Fruit fly (Drosophila melanogaster): Measurements from ENCODE around the gene Upf1.

The Upf1 gene

DNA sequence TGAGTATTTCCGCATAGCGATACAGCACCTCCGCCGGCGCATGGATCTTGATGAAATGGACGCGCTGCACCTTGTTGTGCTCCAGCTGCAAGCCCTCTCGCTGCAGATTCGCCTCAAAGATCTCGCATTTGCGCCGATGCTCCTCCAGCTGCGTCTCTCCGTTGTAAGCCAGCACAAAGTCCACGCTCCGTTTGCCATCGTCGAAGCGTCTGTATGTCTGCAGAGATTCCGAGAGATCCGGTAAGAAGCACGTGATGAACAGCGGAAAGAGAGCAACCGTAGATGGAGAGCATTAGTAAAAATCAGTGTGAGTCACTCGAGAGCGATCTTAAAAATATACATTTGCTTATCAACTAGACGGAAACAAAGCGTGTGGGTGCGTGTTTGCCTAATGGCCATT is 23.5 kb downstream of the Upf1 start:
- peak; percentile 33 for TF ChIP-seq gl (tag; optimal IDR thresholded peaks at IDR 0.05)
- no peak for TF ChIP-seq CG4496 (GFP tag; IDR thresholded peaks at IDR 0.05)

dm6 chrX:11877165-11877564 is 28.0 kb downstream of the Upf1 start, which contains the start of gene CG10352:
CG10352 (minus strand) TSS chrX:11877168.
- TF ChIP-seq CG15710 (tag; optimal IDR thresholded peaks at IDR 0.05) (no peak), CG32121 (GFP tag; IDR thresholded peaks at IDR 0.05) (0 out of 2 replicates have a peak, but pooled peaks have one; percentile 35), Ets98B (GFP tag; IDR thresholded peaks at IDR 0.05) (no peak), CG13204 (GFP tag; optimal IDR thresholded peaks at IDR 0.05) (no peak), Snoo (tag; optimal IDR thresholded peaks at IDR 0.05) (no peak), CG9948 (tag; optimal IDR thresholded peaks at IDR 0.05) (no peak), CG12605 (GFP tag; IDR thresholded peaks at IDR 0.05) (no peak), Pif1A (GFP tag; optimal IDR thresholded peaks at IDR 0.05) (no peak), CG10348 (GFP tag; IDR thresholded peaks at IDR 0.05) (no peak), D1 (tag; optimal IDR thresholded peaks at IDR 0.05) (no peak), EcR (GFP tag; optimal IDR thresholded peaks at IDR 0.05) (no peak), fd96Ca (GFP tag; IDR thresholded peaks at IDR 0.05) (peak; percentile 44; the same call in 1 of the 3 replicates), rn (GFP tag; IDR thresholded peaks at IDR 0.05) (no peak), CG34367 (tag; optimal IDR thresholded peaks at IDR 0.05) (no peak), CG4496 (GFP tag; IDR thresholded peaks at IDR 0.05) (peak; percentile 61)

DNA sequence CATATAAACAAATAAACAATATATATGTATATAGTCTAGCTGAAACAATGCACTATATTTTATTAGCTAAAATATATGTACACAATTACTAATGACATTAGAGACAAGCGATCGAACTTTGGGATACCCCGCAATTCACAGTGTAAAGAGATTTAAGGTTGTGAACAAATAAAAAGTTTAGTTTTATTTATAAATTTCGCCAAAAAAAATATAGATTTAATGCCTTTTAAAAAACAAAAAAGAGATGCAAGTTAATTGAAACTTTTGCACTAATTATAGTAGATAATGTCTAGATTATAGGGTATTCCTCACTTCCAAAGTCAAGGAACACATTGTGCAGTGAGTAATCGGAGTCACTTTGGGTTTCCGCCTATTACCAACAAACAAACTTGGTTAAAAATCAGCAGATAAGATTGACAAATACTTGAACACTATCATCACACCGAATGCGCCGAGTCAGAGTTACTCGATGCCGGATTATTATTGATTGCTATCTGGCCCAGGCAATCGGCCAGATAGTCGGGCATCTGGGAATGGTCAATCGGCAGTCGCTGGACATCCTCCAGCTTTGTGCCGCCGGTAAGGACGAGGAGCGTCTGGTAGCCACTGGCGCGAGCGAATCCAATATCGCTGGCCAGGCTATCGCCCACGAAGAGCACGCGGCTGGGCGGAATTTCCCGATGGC is 29.9 kb downstream of the Upf1 start:
- no peak for TF ChIP-seq CG4496 (GFP tag; IDR thresholded peaks at IDR 0.05)
- TF ChIP-seq fd96Ca (GFP tag; IDR thresholded peaks at IDR 0.05) = no peak
- TF ChIP-seq Ets98B (GFP tag; IDR thresholded peaks at IDR 0.05) = no peak
- TF ChIP-seq CG34367 (tag; optimal IDR thresholded peaks at IDR 0.05) = no peak
- no peak for TF ChIP-seq gl (tag; optimal IDR thresholded peaks at IDR 0.05)
- TF ChIP-seq Pif1A (GFP tag; optimal IDR thresholded peaks at IDR 0.05) = no peak
- TF ChIP-seq CG14655 (GFP tag; optimal IDR thresholded peaks at IDR 0.05) = no peak
- TF ChIP-seq CG13204 (GFP tag; optimal IDR thresholded peaks at IDR 0.05) = no peak
- TF ChIP-seq CG8159 (tag; optimal IDR thresholded peaks at IDR 0.05) = no peak
- TF ChIP-seq CG12605 (GFP tag; IDR thresholded peaks at IDR 0.05) = no peak
- TF ChIP-seq CG17806 (tag; optimal IDR thresholded peaks at IDR 0.05) = no peak
- no peak for TF ChIP-seq Snoo (tag; optimal IDR thresholded peaks at IDR 0.05)
- TF ChIP-seq CG10348 (GFP tag; IDR thresholded peaks at IDR 0.05) = no peak
- TF ChIP-seq CG15710 (tag; optimal IDR thresholded peaks at IDR 0.05) = no peak
- no peak for TF ChIP-seq CG32121 (GFP tag; IDR thresholded peaks at IDR 0.05)
- no peak for TF ChIP-seq rn (GFP tag; IDR thresholded peaks at IDR 0.05)
- TF ChIP-seq Pif1B (GFP tag; optimal IDR thresholded peaks at IDR 0.05) = no peak

DNA sequence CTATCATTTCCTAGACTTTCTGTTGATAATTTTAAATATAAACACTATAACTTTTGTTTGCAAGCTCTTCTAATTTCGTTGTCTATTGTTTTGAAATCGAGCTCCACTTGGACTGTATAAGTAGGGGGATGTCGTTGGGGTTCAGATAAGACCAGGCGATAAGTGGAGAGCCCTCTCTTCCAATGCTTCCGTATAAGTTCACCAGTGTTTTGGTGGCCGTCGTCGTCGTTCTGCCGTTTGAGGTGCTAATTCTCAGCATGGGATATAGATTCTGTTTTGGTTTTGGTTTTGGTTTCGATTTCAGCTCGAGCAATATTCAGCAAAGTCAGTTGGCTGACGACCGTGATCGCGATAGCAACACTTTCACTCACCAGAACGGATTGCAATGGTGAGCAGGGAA is 32.1 kb downstream of the Upf1 start, which contains the start of gene CG15739:
Gene CG15739, plus strand, starts transcription at position 204 of the 400 bp plus-strand sequence.
- no peak for TF ChIP-seq rn (GFP tag; IDR thresholded peaks at IDR 0.05)
- TF ChIP-seq CG15710 (tag; optimal IDR thresholded peaks at IDR 0.05) = no peak
- TF ChIP-seq EcR (GFP tag; optimal IDR thresholded peaks at IDR 0.05) = no peak
- no peak for TF ChIP-seq CG12605 (GFP tag; IDR thresholded peaks at IDR 0.05)
- TF ChIP-seq Pif1A (GFP tag; optimal IDR thresholded peaks at IDR 0.05) = no peak

DNA sequence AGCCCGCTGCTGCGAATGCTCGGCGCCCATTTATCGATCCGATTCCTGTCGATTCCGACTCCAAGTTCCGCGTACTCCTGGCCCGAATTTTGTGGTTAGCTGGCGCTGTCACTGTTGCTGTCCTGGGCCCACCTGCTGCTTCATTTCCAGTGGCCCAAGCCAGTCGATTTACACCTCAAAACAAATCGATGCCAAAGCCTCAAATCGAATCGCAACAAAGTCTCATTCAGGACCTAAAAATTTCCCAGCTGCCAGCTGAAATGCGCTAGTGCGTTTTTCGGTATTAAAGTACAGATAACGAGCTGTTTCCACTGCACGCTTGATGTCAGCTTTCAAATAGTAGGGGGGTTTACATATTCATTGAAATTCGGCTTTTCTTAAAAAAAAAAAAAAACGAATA is 32.7 kb downstream of the Upf1 start, which contains the start of gene BORCS5:
Gene BORCS5, minus strand, starts transcription at position 263 of the 400 bp plus-strand sequence.
- no peak for TF ChIP-seq CG8159 (tag; optimal IDR thresholded peaks at IDR 0.05)
- TF ChIP-seq CG34367 (tag; optimal IDR thresholded peaks at IDR 0.05) = no peak
- TF ChIP-seq CG9948 (tag; optimal IDR thresholded peaks at IDR 0.05) = no peak
- TF ChIP-seq Pif1A (GFP tag; optimal IDR thresholded peaks at IDR 0.05) = no peak
- TF ChIP-seq Ets98B (GFP tag; IDR thresholded peaks at IDR 0.05) = no peak
- TF ChIP-seq fd96Ca (GFP tag; IDR thresholded peaks at IDR 0.05) = no peak
- no peak for TF ChIP-seq CG13204 (GFP tag; optimal IDR thresholded peaks at IDR 0.05)

DNA sequence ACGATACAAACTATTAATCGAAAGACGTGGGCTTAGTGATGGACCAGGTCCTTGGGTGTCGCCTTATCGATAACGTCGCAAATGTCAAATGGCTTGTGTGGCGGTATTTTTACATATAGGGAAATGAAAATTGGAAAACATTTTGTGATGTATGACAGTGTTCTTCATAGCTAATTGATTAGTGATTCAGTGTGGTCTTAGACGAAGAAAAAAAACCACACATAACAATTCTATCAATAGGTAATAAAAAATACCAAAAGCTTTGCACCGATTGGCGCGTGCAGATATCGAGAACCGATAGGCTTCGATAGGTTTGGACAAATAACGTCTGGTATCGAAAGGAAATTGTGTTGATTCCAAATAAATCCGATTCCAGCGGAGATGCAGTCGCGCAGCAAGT is 36.3 kb downstream of the Upf1 start, which contains the start of the genes Nrd1 and CG1847:
Gene Nrd1, minus strand, starts transcription at position 28 of the 400 bp plus-strand sequence.
Gene CG1847, plus strand, starts transcription at position 305 of the 400 bp plus-strand sequence.
- TF ChIP-seq rn (GFP tag; IDR thresholded peaks at IDR 0.05) (no peak), fd96Ca (GFP tag; IDR thresholded peaks at IDR 0.05) (no peak), CG8159 (tag; optimal IDR thresholded peaks at IDR 0.05) (no peak), CG4496 (GFP tag; IDR thresholded peaks at IDR 0.05) (no peak), CG14655 (GFP tag; optimal IDR thresholded peaks at IDR 0.05) (no peak), CG34367 (tag; optimal IDR thresholded peaks at IDR 0.05) (no peak), CG12605 (GFP tag; IDR thresholded peaks at IDR 0.05) (no peak), CG10348 (GFP tag; IDR thresholded peaks at IDR 0.05) (no peak), CG32121 (GFP tag; IDR thresholded peaks at IDR 0.05) (no peak), D1 (tag; optimal IDR thresholded peaks at IDR 0.05) (no peak)

- TF ChIP-seq D1 (tag; optimal IDR thresholded peaks at IDR 0.05) = no peak
- TF ChIP-seq Snoo (tag; optimal IDR thresholded peaks at IDR 0.05) = no peak
These were observed 46.7 kb downstream of the Upf1 start for dm6 chrX:11858439-11858813.
